Fruit fly (Drosophila melanogaster) whole organism, embryonic: ENCODE results near the gene Ntf-2.

Source experiments
- Abd-B ChIP-seq: fragments of 200-800 bp; sonication (Bioruptor generic); optimal IDR thresholded peaks from 2 replicates; lab custom pipeline; 2018; ENCODE audit warnings: missing biosample characterization, mild to moderate bottlenecking, missing genetic modification characterization, moderate library complexity
- Aef1 ChIP-seq: fragments of 200-800 bp; sonication (Bioruptor generic); IDR thresholded peaks from 3 replicates; pipeline ENCODE4 v1.3.6; 2022; ENCODE audit warnings: missing biosample characterization, missing genetic modification characterization
- BEAF-32 ChIP-seq: fragments of 200-800 bp; sonication (Bioruptor generic); optimal IDR thresholded peaks from 3 replicates; lab custom pipeline; 2017; ENCODE audit warnings: missing biosample characterization, missing genetic modification characterization, mild to moderate bottlenecking, moderate library complexity, missing genetic modification reagents
- Bdp1 ChIP-seq: fragments of 200-800 bp; sonication (Bioruptor generic); optimal IDR thresholded peaks from 3 replicates; lab custom pipeline; 2016; ENCODE audit warnings: missing biosample characterization, missing genetic modification characterization
- CG11504 ChIP-seq: fragments of 200-800 bp; sonication (Bioruptor generic); optimal IDR thresholded peaks from 3 replicates; lab custom pipeline; 2019; ENCODE audit warnings: missing biosample characterization, mild to moderate bottlenecking, missing genetic modification characterization, moderate library complexity
- CG12769 ChIP-seq: fragments of 200-800 bp; sonication (Bioruptor generic); optimal IDR thresholded peaks from 2 replicates; lab custom pipeline; 2019; ENCODE audit warnings: missing biosample characterization, mild to moderate bottlenecking, missing genetic modification characterization, moderate library complexity
- CG15514 ChIP-seq: fragments of 200-800 bp; sonication (Bioruptor generic); optimal IDR thresholded peaks from 3 replicates; lab custom pipeline; 2017; ENCODE audit warnings: missing biosample characterization, missing genetic modification characterization, mild to moderate bottlenecking, moderate library complexity, missing genetic modification reagents
- CG1603 ChIP-seq: fragments of 200-800 bp; sonication (Bioruptor generic); optimal IDR thresholded peaks from 2 replicates; lab custom pipeline; 2019; ENCODE audit warnings: missing biosample characterization, mild to moderate bottlenecking, missing genetic modification characterization, moderate library complexity
- CG17829 ChIP-seq: fragments of 200-800 bp; optimal IDR thresholded peaks from 2 replicates; lab custom pipeline; 2019; ENCODE audit warnings: missing biosample characterization, mild to moderate bottlenecking, missing genetic modification characterization, moderate library complexity
- CG2116 ChIP-seq: fragments of 200-800 bp; sonication (Bioruptor generic); optimal IDR thresholded peaks from 3 replicates; lab custom pipeline; 2018; ENCODE audit warnings: missing biosample characterization, mild to moderate bottlenecking, missing genetic modification characterization
- CG4360 ChIP-seq: fragments of 200-800 bp; sonication (Bioruptor generic); IDR thresholded peaks from 2 replicates; pipeline ENCODE4 v1.3.6; 2022; ENCODE audit warnings: missing biosample characterization, missing genetic modification characterization
- CG8281 ChIP-seq: fragments of 200-800 bp; sonication (Bioruptor generic); optimal IDR thresholded peaks from 2 replicates; lab custom pipeline; 2018; ENCODE audit warnings: missing biosample characterization, mild to moderate bottlenecking, missing genetic modification characterization, moderate library complexity
- CG8290 ChIP-seq, 3 experiments: fragments of 200-800 bp; sonication (Bioruptor generic); optimal IDR thresholded peaks; 2 replicates each; lab custom pipeline; 2016 to 2019; ENCODE audit warnings: missing biosample characterization in 3 of 3, missing genetic modification characterization in 3 of 3, mild to moderate bottlenecking in 2 of 3, moderate library complexity in 1 of 3
- CG8388 ChIP-seq: fragments of 200-800 bp; sonication (Bioruptor generic); optimal IDR thresholded peaks from 2 replicates; lab custom pipeline; 2019; ENCODE audit warnings: missing biosample characterization, mild to moderate bottlenecking, missing genetic modification characterization, moderate library complexity
- CTCF ChIP-seq: fragments of 200-800 bp; sonication (Bioruptor generic); optimal IDR thresholded peaks from 2 replicates; lab custom pipeline; 2017; ENCODE audit warnings: missing biosample characterization, mild to moderate bottlenecking, missing genetic modification characterization, moderate library complexity
- Dp ChIP-seq: fragments of 200-800 bp; sonication (Bioruptor generic); optimal IDR thresholded peaks from 2 replicates; lab custom pipeline; 2018; ENCODE audit warnings: missing biosample characterization, mild to moderate bottlenecking, missing genetic modification characterization, moderate library complexity
- E2f2 ChIP-seq: fragments of 200-800 bp; sonication (Bioruptor generic); IDR thresholded peaks from 2 replicates; pipeline ENCODE4 v1.3.6; 2022; ENCODE audit warnings: missing biosample characterization, missing genetic modification characterization
- HmgD ChIP-seq: fragments of 200-800 bp; sonication (Bioruptor generic); optimal IDR thresholded peaks from 3 replicates; lab custom pipeline; 2016; ENCODE audit warnings: missing biosample characterization, missing genetic modification characterization
- HmgZ ChIP-seq: fragments of 200-800 bp; sonication (Bioruptor generic); optimal IDR thresholded peaks from 2 replicates; lab custom pipeline; 2018; ENCODE audit warnings: missing biosample characterization, mild to moderate bottlenecking, missing genetic modification characterization
- Hmr ChIP-seq: fragments of 200-800 bp; sonication (Bioruptor generic); optimal IDR thresholded peaks from 3 replicates; lab custom pipeline; 2017; ENCODE audit warnings: mild to moderate bottlenecking, missing biosample characterization, missing genetic modification reagents, missing genetic modification characterization
- Lhr ChIP-seq: fragments of 200-800 bp; sonication (Bioruptor generic); optimal IDR thresholded peaks from 3 replicates; lab custom pipeline; 2017; ENCODE audit warnings: mild to moderate bottlenecking, missing biosample characterization, missing genetic modification reagents, missing genetic modification characterization
- Med ChIP-seq: fragments of 200-800 bp; sonication (Bioruptor generic); peaks from one replicate; lab custom pipeline; 2016; ENCODE audit warnings: missing biosample characterization, missing genetic modification characterization, mild to moderate bottlenecking, inconsistent platforms, moderate library complexity
- Nf-YC ChIP-seq: fragments of 200-800 bp; optimal IDR thresholded peaks from 3 replicates; lab custom pipeline; 2019; ENCODE audit warnings: missing biosample characterization, mild to moderate bottlenecking, missing genetic modification characterization, moderate library complexity
- Oli ChIP-seq: fragments of 200-800 bp; sonication (Bioruptor generic); optimal IDR thresholded peaks from 2 replicates; lab custom pipeline; 2018; ENCODE audit warnings: missing biosample characterization, mild to moderate bottlenecking, missing genetic modification characterization, moderate library complexity
- Sry-δ ChIP-seq: fragments of 200-800 bp; sonication (Bioruptor generic); optimal IDR thresholded peaks from 2 replicates; lab custom pipeline; 2016; ENCODE audit warnings: missing biosample characterization, missing genetic modification characterization
- caup ChIP-seq: fragments of 200-800 bp; sonication (Bioruptor generic); optimal IDR thresholded peaks from 3 replicates; lab custom pipeline; 2017; ENCODE audit warnings: missing biosample characterization, mild to moderate bottlenecking, missing genetic modification characterization, moderate library complexity; ENCODE audit not compliant: severe bottlenecking
- cg ChIP-seq: fragments of 200-800 bp; sonication (Bioruptor generic); optimal IDR thresholded peaks from 3 replicates; lab custom pipeline; 2019; ENCODE audit warnings: missing biosample characterization, mild to moderate bottlenecking, missing genetic modification characterization, moderate library complexity
- chinmo ChIP-seq: fragments of 200-800 bp; sonication (Bioruptor generic); IDR thresholded peaks from 4 replicates; pipeline ENCODE4 v1.3.6; 2022; ENCODE audit warnings: missing biosample characterization, missing genetic modification characterization; ENCODE audit not compliant: partially characterized antibody
- ftz-f1 ChIP-seq: fragments of 200-800 bp; sonication (Bioruptor generic); optimal IDR thresholded peaks from 2 replicates; lab custom pipeline; 2016; ENCODE audit warnings: missing biosample characterization, missing genetic modification characterization
- gfzf ChIP-seq: fragments of 200-800 bp; sonication (Bioruptor generic); optimal IDR thresholded peaks from 2 replicates; lab custom pipeline; 2016; ENCODE audit warnings: missing biosample characterization, mild to moderate bottlenecking, missing genetic modification characterization, moderate library complexity
- hkb ChIP-seq, 2 experiments: fragments of 200-800 bp in 1 of 2; fragments of >200 bp in 1 of 2; sonication (Bioruptor generic) in 1 of 2; IDR thresholded peaks in 1 of 2; optimal IDR thresholded peaks in 1 of 2; 2 replicates each; pipeline versions ENCODE4 v1.3.6 to Lab custom; 2017 to 2022; ENCODE audit warnings: missing biosample characterization in 1 of 2, missing genetic modification characterization in 1 of 2
- insv ChIP-seq, 2 experiments: fragments of 200-800 bp; sonication (Bioruptor generic); optimal IDR thresholded peaks; 3 replicates each; lab custom pipeline; 2016 to 2018; ENCODE audit warnings: missing biosample characterization in 2 of 2, missing genetic modification characterization in 2 of 2
- onecut ChIP-seq: fragments of 200-800 bp; sonication (Bioruptor generic); IDR thresholded peaks from 2 replicates; pipeline ENCODE4 v1.3.6; 2022; ENCODE audit warnings: missing biosample characterization, missing genetic modification characterization
- org-1 ChIP-seq: fragments of 200-800 bp; sonication (Bioruptor generic); optimal IDR thresholded peaks from 2 replicates; lab custom pipeline; 2017; ENCODE audit warnings: missing biosample characterization, missing genetic modification characterization
- pita ChIP-seq: fragments of 200-800 bp; sonication (Bioruptor generic); optimal IDR thresholded peaks from 2 replicates; lab custom pipeline; 2017; ENCODE audit warnings: missing biosample characterization, mild to moderate bottlenecking, missing genetic modification characterization
- prd ChIP-seq, 3 experiments: fragments of >200 bp in 2 of 3; fragments of 200-800 bp in 1 of 3; sonication (Bioruptor generic) in 1 of 3; optimal IDR thresholded peaks in 2 of 3; IDR thresholded peaks in 1 of 3; 2 replicates in 2 of 3; 3 replicates in 1 of 3; pipeline versions ENCODE4 v1.3.6 to Lab custom; 2017 to 2022; ENCODE audit warnings: missing biosample characterization in 1 of 3, missing genetic modification characterization in 1 of 3
- psq ChIP-seq: fragments of 200-800 bp; sonication (Bioruptor generic); optimal IDR thresholded peaks from 2 replicates; lab custom pipeline; 2017; ENCODE audit warnings: missing biosample characterization, missing genetic modification characterization
- pzg ChIP-seq: fragments of 200-800 bp; sonication (Bioruptor generic); optimal IDR thresholded peaks from 3 replicates; lab custom pipeline; 2018; ENCODE audit warnings: missing biosample characterization, mild to moderate bottlenecking, missing genetic modification characterization, moderate library complexity
- sd ChIP-seq: fragments of 200-800 bp; sonication (Bioruptor generic); optimal IDR thresholded peaks from 3 replicates; lab custom pipeline; 2018; ENCODE audit warnings: missing biosample characterization, mild to moderate bottlenecking, missing genetic modification characterization, moderate library complexity
- slbo ChIP-seq: fragments of 200-800 bp; sonication (Bioruptor generic); IDR thresholded peaks from 2 replicates; pipeline ENCODE4 v1.3.6; 2022; ENCODE audit warnings: missing biosample characterization, missing genetic modification characterization
- slou ChIP-seq: fragments of 200-800 bp; sonication (Bioruptor generic); optimal IDR thresholded peaks from 3 replicates; lab custom pipeline; 2016; ENCODE audit warnings: missing biosample characterization, missing genetic modification characterization
- sqz ChIP-seq: fragments of 200-800 bp; sonication (Bioruptor generic); optimal IDR thresholded peaks from 3 replicates; lab custom pipeline; 2018; ENCODE audit warnings: missing biosample characterization, mild to moderate bottlenecking, missing genetic modification characterization
- sug ChIP-seq: fragments of 200-800 bp; optimal IDR thresholded peaks from 2 replicates; lab custom pipeline; 2019; ENCODE audit warnings: missing biosample characterization, mild to moderate bottlenecking, missing genetic modification characterization, moderate library complexity
- tio ChIP-seq: fragments of 200-800 bp; sonication (Bioruptor generic); optimal IDR thresholded peaks from 2 replicates; lab custom pipeline; 2017; ENCODE audit warnings: missing biosample characterization, missing genetic modification characterization, inconsistent platforms
- trem ChIP-seq: fragments of 200-800 bp; optimal IDR thresholded peaks from 3 replicates; lab custom pipeline; 2019; ENCODE audit warnings: missing biosample characterization, mild to moderate bottlenecking, missing genetic modification characterization, moderate library complexity
- unc-4 ChIP-seq: fragments of 200-800 bp; sonication (Bioruptor generic); IDR thresholded peaks from 2 replicates; pipeline ENCODE4 v1.3.6; 2022; ENCODE audit warnings: missing biosample characterization, missing genetic modification characterization; ENCODE audit not compliant: partially characterized antibody
- vvl ChIP-seq: fragments of 200-800 bp; sonication (Bioruptor generic); IDR thresholded peaks from 2 replicates; pipeline ENCODE4 v1.3.6; 2022; ENCODE audit warnings: missing biosample characterization, missing genetic modification characterization
- zen ChIP-seq: fragments of 200-800 bp; sonication (Bioruptor generic); optimal IDR thresholded peaks from 3 replicates; lab custom pipeline; 2018; ENCODE audit warnings: missing biosample characterization, mild to moderate bottlenecking, missing genetic modification characterization, moderate library complexity

Ntf-2 gene

DNA sequence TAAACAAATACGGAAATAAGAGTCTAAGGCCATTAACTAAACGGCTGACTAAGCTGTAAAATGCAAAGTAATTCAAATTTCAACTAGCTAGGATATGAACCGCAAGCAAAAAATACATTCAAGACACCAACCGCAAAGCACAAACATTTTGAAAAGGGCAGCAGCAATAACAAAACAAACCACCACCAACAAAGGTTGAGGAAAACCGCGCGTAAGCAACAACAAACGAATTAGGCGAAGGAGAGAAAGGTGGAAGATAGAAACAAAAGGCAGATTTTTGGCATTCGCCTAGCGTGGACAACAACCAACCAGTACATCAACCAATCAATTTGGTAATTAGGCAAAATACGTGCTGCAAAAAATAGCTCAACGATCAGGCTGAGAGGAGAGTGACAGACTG, 25.3 kb downstream of the Ntf-2 start:
- TF ChIP-seq CTCF (GFP tag; lab: Kevin White, UChicago) (peak; percentile 83), Med (GFP tag; lab: Kevin White, UChicago) (peak; percentile 35), BEAF-32 (GFP tag; lab: Kevin White, UChicago) (peak; percentile 3), CG11504 (tag; lab: Kevin White, UChicago) (peak; percentile 34), pzg (GFP tag; lab: Kevin White, UChicago) (peak; percentile 28), zen (peak; percentile 34), slbo (GFP tag; lab: Robert Waterston, UW) (no peak), Hmr (GFP tag; lab: Kevin White, UChicago) (peak; percentile 18), HmgD (peak; percentile 26), Dp (peak; percentile 37), Abd-B (peak; percentile 20), Lhr (GFP tag; lab: Kevin White, UChicago) (peak; percentile 21), hkb (optimal IDR thresholded peaks at IDR 0.05; lab: Kevin White, UChicago) (peak; percentile 21), hkb (GFP tag; IDR thresholded peaks at IDR 0.05; lab: Robert Waterston, UW) (no peak), org-1 (no peak), prd (optimal IDR thresholded peaks at IDR 0.05; lab: Kevin White, UChicago) (no peak), prd (GFP tag; IDR thresholded peaks at IDR 0.05; lab: Robert Waterston, UW) (no peak), Bdp1 (GFP tag; lab: Kevin White, UChicago) (no peak), Sry-δ (GFP tag; lab: Kevin White, UChicago) (peak; percentile 40), HmgZ (tag; lab: Kevin White, UChicago) (peak; percentile 42), CG8281 (tag; lab: Kevin White, UChicago) (peak; percentile 65), CG2116 (no peak), CG12769 (peak; percentile 17), Aef1 (GFP tag; lab: Robert Waterston, UW) (peak; percentile 63; the same call in 2 of the 3 replicates), CG15514 (GFP tag; lab: Kevin White, UChicago) (peak; percentile 24), unc-4 (GFP tag; lab: Robert Waterston, UW) (no peak), tio (GFP tag; lab: Kevin White, UChicago) (no peak), Nf-YC (tag; lab: Kevin White, UChicago) (peak; percentile 3), insv (GFP tag; optimal IDR thresholded peaks at IDR 0.05; lab: Kevin White, UChicago) (peak in 1 of 2 experiments; percentile 25), CG8388 (no peak), pita (peak; percentile 67), slou (no peak), chinmo (GFP tag; lab: Robert Waterston, UW) (0 out of 4 replicates have a peak, but pooled peaks have one; percentile 58), vvl (GFP tag; lab: Robert Waterston, UW) (0 out of 2 replicates have a peak, but pooled peaks have one; percentile 24), sd (tag; lab: Kevin White, UChicago) (peak; percentile 41), caup (no peak), Oli (no peak), E2f2 (GFP tag; lab: Robert Waterston, UW) (peak; percentile 56), cg (GFP tag; lab: Kevin White, UChicago) (peak; percentile 46), gfzf (GFP tag; lab: Kevin White, UChicago) (peak; percentile 51), CG4360 (GFP tag; lab: Robert Waterston, UW) (peak; percentile 70), ftz-f1 (GFP tag; lab: Kevin White, UChicago) (peak; percentile 18), CG1603 (tag; lab: Kevin White, UChicago) (peak; percentile 13), CG17829 (tag; lab: Kevin White, UChicago) (peak; percentile 8), trem (peak; percentile 34), CG8290 (GFP tag; optimal IDR thresholded peaks at IDR 0.05; lab: Kevin White, UChicago) (peak; percentile 30), CG8290 (tag; optimal IDR thresholded peaks at IDR 0.05; lab: Kevin White, UChicago) (no peak), sqz (GFP tag; lab: Kevin White, UChicago) (peak; percentile 74), psq (peak; percentile 57), onecut (GFP tag; lab: Robert Waterston, UW) (no peak), sug (tag; lab: Kevin White, UChicago) (peak; percentile 10)
